Worm (Caenorhabditis elegans) whole organism, mixed stage, embryonic: ENCODE results near the gene ilcr-1.

Experiments
- M03D4.4 ChIP-seq: sonication (generic microtip); optimal IDR thresholded peaks from 2 replicates; lab custom pipeline; 2017; ENCODE audit warnings: mild to moderate bottlenecking, missing genetic modification characterization, missing compliant biosample characterization
- bed-3 ChIP-seq: fragments of 200-800 bp; sonication (Bioruptor generic); optimal IDR thresholded peaks from 3 replicates; lab custom pipeline; 2018; ENCODE audit warnings: mild to moderate bottlenecking, missing genetic modification characterization, moderate library complexity, missing compliant biosample characterization
- blmp-1 ChIP-seq: fragments of 150-350 bp; optimal IDR thresholded peaks from 2 replicates; lab custom pipeline; 2014; ENCODE audit warnings: missing biosample characterization, missing genetic modification characterization
- ceh-39 ChIP-seq: fragments of 150-350 bp; optimal IDR thresholded peaks from 2 replicates; lab custom pipeline; 2014; ENCODE audit warnings: missing biosample characterization, missing genetic modification characterization
- ceh-43 ChIP-seq: fragments of 200-800 bp; sonication (Bioruptor generic); optimal IDR thresholded peaks from 2 replicates; lab custom pipeline; 2018; ENCODE audit warnings: mild to moderate bottlenecking, missing genetic modification characterization, moderate library complexity, missing compliant biosample characterization
- ces-1 ChIP-seq: fragments of 150-350 bp; optimal IDR thresholded peaks from 2 replicates; lab custom pipeline; 2014; ENCODE audit warnings: missing biosample characterization, missing genetic modification reagents, missing genetic modification characterization
- cnd-1 ChIP-seq: fragments of 200-800 bp; sonication (Bioruptor generic); optimal IDR thresholded peaks from 2 replicates; lab custom pipeline; 2018; ENCODE audit warnings: mild to moderate bottlenecking, missing genetic modification characterization, missing compliant biosample characterization
- drap-1 ChIP-seq: fragments of 200-800 bp; sonication (Bioruptor generic); optimal IDR thresholded peaks from 3 replicates; lab custom pipeline; 2018; ENCODE audit warnings: mild to moderate bottlenecking, missing genetic modification characterization, missing compliant biosample characterization
- elt-1 ChIP-seq: sonication (generic microtip); optimal IDR thresholded peaks from 2 replicates; lab custom pipeline; 2017; ENCODE audit warnings: missing genetic modification characterization, mild to moderate bottlenecking, missing compliant biosample characterization, antibody characterized with exemption, moderate library complexity, borderline replicate concordance; ENCODE audit not compliant: insufficient read depth
- elt-3 ChIP-seq: fragments of 150-350 bp; optimal IDR thresholded peaks from 2 replicates; lab custom pipeline; 2014; ENCODE audit warnings: missing biosample characterization, missing genetic modification characterization
- ham-2 ChIP-seq: fragments of 200-800 bp; sonication (Bioruptor generic); optimal IDR thresholded peaks from 2 replicates; lab custom pipeline; 2018; ENCODE audit warnings: mild to moderate bottlenecking, missing genetic modification characterization, missing compliant biosample characterization
- hlh-1 ChIP-seq: fragments of 150-350 bp; optimal IDR thresholded peaks from 2 replicates; lab custom pipeline; 2014; ENCODE audit warnings: missing biosample characterization, missing genetic modification reagents, missing genetic modification characterization
- lin-32 ChIP-seq: fragments of 200-800 bp; sonication (Bioruptor generic); optimal IDR thresholded peaks from 2 replicates; lab custom pipeline; 2018; ENCODE audit warnings: mild to moderate bottlenecking, missing genetic modification characterization, missing compliant biosample characterization
- lsy-2 ChIP-seq: fragments of 150-350 bp; optimal IDR thresholded peaks from 2 replicates; lab custom pipeline; 2014; ENCODE audit warnings: missing biosample characterization, missing genetic modification characterization
- mab-5 ChIP-seq: fragments of 150-350 bp; optimal IDR thresholded peaks from 2 replicates; lab custom pipeline; 2014; ENCODE audit warnings: missing biosample characterization, missing genetic modification characterization
- mep-1 ChIP-seq: fragments of 150-350 bp; optimal IDR thresholded peaks from 2 replicates; lab custom pipeline; 2017; ENCODE audit warnings: missing biosample characterization, missing genetic modification reagents, missing genetic modification characterization, inconsistent platforms
- mls-2 ChIP-seq: sonication (generic microtip); optimal IDR thresholded peaks from 2 replicates; lab custom pipeline; 2016; ENCODE audit warnings: mild to moderate bottlenecking, missing genetic modification characterization, moderate library complexity, missing compliant biosample characterization
- nhr-12 ChIP-seq: fragments of 150-350 bp; optimal IDR thresholded peaks from 2 replicates; lab custom pipeline; 2014; ENCODE audit warnings: missing biosample characterization, missing genetic modification characterization
- nhr-2 ChIP-seq: fragments of 150-350 bp; optimal IDR thresholded peaks from 2 replicates; lab custom pipeline; 2014; ENCODE audit warnings: missing biosample characterization, missing genetic modification characterization
- nhr-237 ChIP-seq: fragments of 150-350 bp; optimal IDR thresholded peaks from 2 replicates; lab custom pipeline; 2014; ENCODE audit warnings: missing biosample characterization, missing genetic modification characterization
- nhr-28 ChIP-seq: fragments of 150-350 bp; optimal IDR thresholded peaks from 2 replicates; lab custom pipeline; 2014; ENCODE audit warnings: missing biosample characterization, missing genetic modification characterization
- nhr-76 ChIP-seq: sonication (generic microtip); optimal IDR thresholded peaks from 2 replicates; lab custom pipeline; 2017; ENCODE audit warnings: missing biosample characterization, missing genetic modification characterization
- pha-4 ChIP-seq: fragments of 150-350 bp; optimal IDR thresholded peaks from 2 replicates; lab custom pipeline; 2018; ENCODE audit warnings: missing biosample characterization, missing genetic modification reagents, missing genetic modification characterization
- snpc-4 ChIP-seq: fragments of 150-350 bp; optimal IDR thresholded peaks from 2 replicates; lab custom pipeline; 2014; ENCODE audit warnings: missing biosample characterization, missing genetic modification characterization
- sptf-1 ChIP-seq: sonication (generic microtip); optimal IDR thresholded peaks from 2 replicates; lab custom pipeline; 2017; ENCODE audit warnings: mild to moderate bottlenecking, missing genetic modification characterization, moderate library complexity, missing compliant biosample characterization
- tbx-8 ChIP-seq: fragments of 200-800 bp; sonication (Bioruptor generic); optimal IDR thresholded peaks from 2 replicates; lab custom pipeline; 2018; ENCODE audit warnings: mild to moderate bottlenecking, missing genetic modification characterization, moderate library complexity, missing compliant biosample characterization
- unc-39 ChIP-seq: fragments of 150-350 bp; optimal IDR thresholded peaks from 2 replicates; lab custom pipeline; 2014; ENCODE audit warnings: missing biosample characterization, missing genetic modification characterization
- unc-62 ChIP-seq: fragments of 150-350 bp; optimal IDR thresholded peaks from 2 replicates; lab custom pipeline; 2014; ENCODE audit warnings: missing biosample characterization, missing genetic modification reagents, missing genetic modification characterization
- zip-8 ChIP-seq: fragments of 150-350 bp; optimal IDR thresholded peaks from 2 replicates; lab custom pipeline; 2014; ENCODE audit warnings: missing biosample characterization, missing genetic modification characterization
- ztf-11 ChIP-seq: fragments of 150-350 bp; optimal IDR thresholded peaks from 2 replicates; lab custom pipeline; 2014; ENCODE audit warnings: missing biosample characterization, missing genetic modification characterization

The ilcr-1 gene

DNA sequence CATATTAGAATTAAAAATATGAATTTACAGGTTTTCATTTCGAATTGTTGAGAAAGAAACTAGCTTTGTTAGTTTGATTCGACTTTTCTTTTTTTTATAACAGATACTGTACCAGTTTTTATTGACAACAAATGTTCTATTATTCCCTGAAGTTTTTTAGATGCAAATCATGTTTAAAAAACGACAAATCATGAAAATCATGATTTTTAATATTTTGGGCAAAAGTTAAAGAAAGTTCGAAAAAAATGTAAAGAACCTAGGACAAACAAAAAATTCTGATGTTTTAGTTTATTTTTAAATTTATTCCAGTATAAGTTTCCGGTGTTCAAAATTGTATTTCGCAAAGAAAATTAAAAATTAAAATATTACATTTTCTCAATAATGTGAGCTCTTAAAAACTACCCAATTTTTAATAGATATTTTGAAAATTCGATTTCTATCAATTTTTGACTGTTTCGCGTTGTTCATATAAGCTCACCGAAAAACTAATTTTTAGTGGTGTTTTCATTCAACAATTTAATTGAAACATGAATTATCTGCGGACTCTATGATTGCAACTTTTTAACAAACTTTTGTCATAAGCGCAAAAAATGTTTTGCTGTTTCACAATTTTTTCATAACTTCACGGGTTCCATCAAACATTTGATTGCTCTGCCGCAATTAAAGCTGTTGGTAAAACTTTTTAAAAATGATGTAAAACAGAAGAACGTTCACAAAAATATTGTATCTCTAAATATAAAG lies 34.7 kb upstream of the ilcr-1 start, which contains the start of gene Y64G10A.10:
TSS of gene Y64G10A.10 (minus strand) at position 51 of the 741 bp plus-strand sequence.
- TF ChIP-seq lin-32 (GFP tag; lab: Kevin White, UChicago) (no peak), zip-8 (no peak), lsy-2 (tag; lab: Kevin White, UChicago) (no peak), elt-3 (no peak), nhr-76 (tag; lab: Kevin White, UChicago) (no peak), drap-1 (GFP tag; lab: Kevin White, UChicago) (no peak), mls-2 (tag; lab: Kevin White, UChicago) (no peak), ces-1 (GFP tag; lab: Kevin White, UChicago) (no peak)

DNA sequence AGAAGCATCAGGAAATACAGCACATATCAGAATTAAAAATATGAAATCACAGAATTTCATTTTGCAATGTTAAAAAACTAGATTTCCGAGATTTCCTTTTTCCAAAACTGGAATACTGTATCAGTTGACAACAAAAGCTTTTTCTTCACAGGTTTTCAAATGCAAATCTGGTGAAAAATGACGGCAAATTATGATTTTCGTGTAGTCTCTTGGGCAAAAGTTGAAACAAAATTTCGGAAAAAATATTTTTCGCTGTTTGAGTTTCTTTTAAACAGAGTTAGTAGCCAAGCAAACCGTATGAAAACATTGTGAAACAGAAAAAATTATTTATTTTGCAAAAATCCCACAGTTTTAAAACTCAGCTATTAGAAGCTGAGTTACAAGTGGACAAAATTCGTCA lies 31.9 kb upstream of the ilcr-1 start, which contains the start of gene Y64G10A.2:
TSS of gene Y64G10A.2 (minus strand) at position 101 of the 400 bp plus-strand sequence.
- no peak for TF ChIP-seq pha-4 (tag; lab: Kevin White, UChicago)
- no peak for TF ChIP-seq tbx-8 (GFP tag; lab: Kevin White, UChicago)
- no peak for TF ChIP-seq zip-8

DNA sequence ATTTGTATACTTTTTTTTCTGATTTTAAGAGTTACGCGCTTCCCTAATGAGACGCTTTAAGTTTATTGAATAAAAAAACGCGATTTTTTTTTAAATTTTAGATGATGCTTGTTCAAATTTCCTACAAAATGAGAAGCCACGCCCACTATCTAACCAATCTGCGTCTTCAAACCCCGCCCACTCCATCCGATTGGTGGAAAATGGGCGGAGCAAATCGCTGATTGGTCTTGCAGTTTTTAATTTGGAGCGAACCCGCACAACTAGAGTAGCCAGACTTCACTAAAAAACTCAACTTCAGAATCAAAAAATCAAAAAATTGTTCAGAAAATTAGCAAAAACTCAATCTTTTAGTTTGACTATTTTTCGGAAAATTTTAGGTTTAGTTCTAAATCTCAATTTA lies 26.8 kb upstream of the ilcr-1 start:
- TF ChIP-seq ceh-39 (tag; lab: Kevin White, UChicago): no peak
- TF ChIP-seq cnd-1: no peak
- TF ChIP-seq ces-1 (GFP tag; lab: Kevin White, UChicago): no peak
- no peak for TF ChIP-seq nhr-12 (tag; lab: Kevin White, UChicago)
- TF ChIP-seq unc-39 (tag; lab: Kevin White, UChicago): no peak
- no peak for TF ChIP-seq snpc-4
- no peak for TF ChIP-seq ceh-43 (GFP tag; lab: Kevin White, UChicago)
- no peak for TF ChIP-seq lsy-2 (tag; lab: Kevin White, UChicago)
- no peak for TF ChIP-seq M03D4.4
- TF ChIP-seq zip-8: no peak
- TF ChIP-seq blmp-1 (tag; lab: Kevin White, UChicago): no peak
- TF ChIP-seq drap-1 (GFP tag; lab: Kevin White, UChicago): no peak
- TF ChIP-seq mep-1 (tag; lab: Kevin White, UChicago): no peak

DNA sequence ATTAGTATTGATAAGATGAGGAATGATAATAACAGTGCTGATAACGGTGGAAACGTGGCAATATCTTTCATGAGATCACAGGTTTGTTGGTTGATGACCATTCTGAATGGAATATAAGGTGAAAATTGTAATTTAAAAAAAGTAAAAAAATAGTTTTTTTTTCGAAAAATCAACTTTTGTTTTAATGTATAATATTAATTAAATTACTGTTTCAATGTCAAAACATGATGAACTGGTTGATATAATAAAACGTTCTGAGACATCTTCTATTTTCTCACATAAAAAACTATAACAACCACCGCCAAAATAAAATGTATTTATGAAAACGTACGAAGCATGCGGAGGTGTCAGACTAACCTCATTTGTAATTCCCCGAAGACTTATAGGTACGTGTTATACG lies 26.1 kb upstream of the ilcr-1 start, which contains the start of gene srab-24:
TSS of gene srab-24 (minus strand) at position 101 of the 400 bp plus-strand sequence.
- TF ChIP-seq unc-62 (GFP tag; lab: Kevin White, UChicago) (no peak), ces-1 (GFP tag; lab: Kevin White, UChicago) (peak; percentile 46)

DNA sequence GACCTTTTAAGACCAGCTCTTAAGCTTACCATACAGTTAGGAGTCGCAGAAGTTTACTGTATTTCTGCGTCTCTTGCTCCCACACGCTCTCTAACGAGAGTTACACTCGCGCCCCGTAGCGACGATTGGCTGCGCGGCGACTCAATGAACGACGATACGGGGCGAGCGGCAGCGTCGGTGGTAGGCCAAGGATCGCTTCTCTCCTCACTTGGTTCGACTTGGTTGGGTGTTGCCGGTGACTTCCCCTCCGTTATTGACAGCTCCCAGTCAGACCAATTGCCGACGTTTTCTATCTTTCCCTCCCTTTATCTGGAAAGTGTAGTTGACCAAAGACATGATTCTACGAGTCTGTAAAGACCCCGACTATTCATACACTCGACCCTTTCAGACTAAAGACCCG lies 20.7 kb upstream of the ilcr-1 start:
- TF ChIP-seq mab-5 (no peak), nhr-2 (tag; lab: Kevin White, UChicago) (no peak), hlh-1 (tag; lab: Kevin White, UChicago) (no peak), nhr-237 (tag; lab: Kevin White, UChicago) (no peak), ceh-39 (tag; lab: Kevin White, UChicago) (no peak), ces-1 (GFP tag; lab: Kevin White, UChicago) (no peak), lsy-2 (tag; lab: Kevin White, UChicago) (no peak), tbx-8 (GFP tag; lab: Kevin White, UChicago) (no peak), mep-1 (tag; lab: Kevin White, UChicago) (no peak), unc-39 (tag; lab: Kevin White, UChicago) (no peak), elt-1 (tag; lab: Kevin White, UChicago) (no peak), bed-3 (GFP tag; lab: Kevin White, UChicago) (no peak), ham-2 (GFP tag; lab: Kevin White, UChicago) (no peak), blmp-1 (tag; lab: Kevin White, UChicago) (no peak), ztf-11 (no peak), zip-8 (no peak)

DNA sequence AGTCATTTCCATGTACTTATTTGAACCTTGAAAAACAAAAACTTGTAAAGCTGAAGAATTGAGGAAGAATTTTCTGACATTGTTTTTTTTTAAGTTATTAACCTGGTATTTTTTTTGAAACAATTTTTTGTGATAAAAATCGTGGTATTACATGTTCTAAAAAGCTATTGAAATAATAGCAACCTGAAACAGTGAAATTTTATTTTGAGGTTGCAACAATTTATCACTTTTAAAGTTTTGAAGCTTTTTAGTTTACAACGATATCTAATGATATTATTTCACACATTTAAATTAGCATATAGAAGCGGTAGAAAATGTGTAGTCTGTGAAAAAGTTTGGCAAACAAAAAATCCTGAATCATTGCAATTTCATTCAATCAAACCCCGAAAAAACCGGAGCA lies 18.7 kb upstream of the ilcr-1 start:
- TF ChIP-seq ces-1 (GFP tag; lab: Kevin White, UChicago): no peak
- TF ChIP-seq hlh-1 (tag; lab: Kevin White, UChicago): no peak
- TF ChIP-seq elt-1 (tag; lab: Kevin White, UChicago): no peak
- no peak for TF ChIP-seq nhr-237 (tag; lab: Kevin White, UChicago)
- TF ChIP-seq ceh-43 (GFP tag; lab: Kevin White, UChicago): no peak
- TF ChIP-seq blmp-1 (tag; lab: Kevin White, UChicago): no peak
- TF ChIP-seq nhr-28 (tag; lab: Kevin White, UChicago): no peak
- TF ChIP-seq zip-8: no peak
- no peak for TF ChIP-seq unc-62 (GFP tag; lab: Kevin White, UChicago)
- TF ChIP-seq mls-2 (tag; lab: Kevin White, UChicago): no peak
- TF ChIP-seq unc-39 (tag; lab: Kevin White, UChicago): no peak
- TF ChIP-seq pha-4 (tag; lab: Kevin White, UChicago): no peak
- no peak for TF ChIP-seq lsy-2 (tag; lab: Kevin White, UChicago)
- TF ChIP-seq sptf-1 (tag; lab: Kevin White, UChicago): no peak
- TF ChIP-seq nhr-76 (tag; lab: Kevin White, UChicago): no peak
- no peak for TF ChIP-seq bed-3 (GFP tag; lab: Kevin White, UChicago)
- TF ChIP-seq mep-1 (tag; lab: Kevin White, UChicago): no peak
